Fruit fly (Drosophila melanogaster): ENCODE data around the gene CG43389.
A peak's percentile ranks its signal among the peaks of the same experiment; 100 is the strongest.

- TF ChIP-seq OdsH (GFP tag; optimal IDR thresholded peaks at IDR 0.05) (peak; percentile 84), tai (GFP tag; optimal IDR thresholded peaks at IDR 0.05) (no peak), Hr78 (GFP tag; optimal IDR thresholded peaks at IDR 0.05) (no peak), psq (GFP tag; optimal IDR thresholded peaks at IDR 0.05) (peak; percentile 75), lola (GFP tag; optimal IDR thresholded peaks at IDR 0.05) (no peak), ey (GFP tag; optimal IDR thresholded peaks at IDR 0.05) (peak; percentile 66), Hnf4 (GFP tag; optimal IDR thresholded peaks at IDR 0.05) (peak; percentile 82), dl (GFP tag; optimal IDR thresholded peaks at IDR 0.05; ENCODE audit: insufficient read depth in 1 of 2, partially characterized antibody in 2 of 2) (no peak), dsf (GFP tag; optimal IDR thresholded peaks at IDR 0.05; ENCODE audit: borderline replicate concordance) (peak; percentile 83)
Measured at dm6 chr3L:3222643-3223389, 25.0 kb upstream of the CG43389 start, which contains the start of the genes RpL28 and eIF1.
